Worm (Caenorhabditis elegans) whole organism, L4 larva: ENCODE data around the gene C09B8.3.

Experiments
- ama-1 ChIP-seq: fragments of 150-350 bp; optimal IDR thresholded peaks from 2 replicates; lab custom pipeline; 2014; ENCODE audit warnings: inconsistent platforms, mixed read lengths
- ceh-20 ChIP-seq: fragments of 200-800 bp; sonication (Bioruptor generic); IDR thresholded peaks from 2 replicates; pipeline ENCODE4 v1.3.6; 2022; ENCODE audit warnings: missing genetic modification reagents, missing genetic modification characterization, missing compliant biosample characterization
- ceh-62 ChIP-seq: sonication (generic microtip); optimal IDR thresholded peaks from 2 replicates; lab custom pipeline; 2017; ENCODE audit warnings: missing biosample characterization, missing genetic modification characterization
- daf-19 ChIP-seq: fragments of 200-800 bp; sonication (Bioruptor generic); conservative IDR thresholded peaks from 2 replicates; pipeline ENCODE4 v1.3.6; 2022; ENCODE audit warnings: missing genetic modification characterization, missing compliant biosample characterization
- nhr-42 ChIP-seq: fragments of 200-800 bp; sonication (Bioruptor generic); IDR thresholded peaks from 2 replicates; pipeline ENCODE4 v1.3.6; 2022; ENCODE audit warnings: missing genetic modification characterization, missing compliant biosample characterization
- spr-3 ChIP-seq: fragments of 200-800 bp; sonication (Bioruptor generic); optimal IDR thresholded peaks from 2 replicates; lab custom pipeline; 2018; ENCODE audit warnings: mild to moderate bottlenecking, missing genetic modification characterization, missing compliant biosample characterization
- unc-39 ChIP-seq: sonication (generic microtip); optimal IDR thresholded peaks from 2 replicates; lab custom pipeline; 2017; ENCODE audit warnings: missing biosample characterization, missing genetic modification characterization

DNA sequence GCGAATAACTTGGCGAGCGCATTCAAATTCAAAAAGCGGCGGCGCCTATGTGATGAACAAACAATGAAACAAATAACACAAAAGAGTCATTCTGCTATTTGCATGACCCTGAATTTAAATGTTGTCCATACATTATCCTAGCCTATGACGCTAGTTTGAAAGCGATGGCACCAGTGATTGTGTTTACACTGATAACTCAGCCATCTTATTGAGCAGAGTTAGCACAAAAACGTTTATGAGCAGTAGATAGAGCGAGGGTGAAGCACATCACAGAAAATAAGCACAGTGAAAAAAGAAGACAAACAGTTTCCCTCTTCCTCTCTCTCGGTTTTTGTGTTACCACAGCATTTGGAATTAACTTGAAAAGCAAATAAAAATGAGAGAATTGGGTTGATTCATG is 32.8 kb upstream of the C09B8.3 start:
- TF ChIP-seq unc-39 = no peak
- TF ChIP-seq ama-1 = no peak
- TF ChIP-seq ceh-20 (GFP tag; lab: Robert Waterston, UW) = no peak
- TF ChIP-seq nhr-42 = no peak
- TF ChIP-seq daf-19 (GFP tag; lab: Robert Waterston, UW) = no peak
- TF ChIP-seq ceh-62 (tag; lab: Kevin White, UChicago) = no peak
- TF ChIP-seq spr-3 (GFP tag; lab: Kevin White, UChicago) = no peak
